Worm (Caenorhabditis elegans): ENCODE results near the gene F01F1.2.
A peak's percentile ranks its signal among the peaks of the same experiment; 100 is the strongest.

The F01F1.2 gene

ce11 chrIII:5900709-5901108 is 22.4 kb downstream of the F01F1.2 start:
- no peak for TF ChIP-seq unc-39 (tag; optimal IDR thresholded peaks at IDR 0.05)
- peak; percentile 77 for TF ChIP-seq nhr-129 (tag; optimal IDR thresholded peaks at IDR 0.05)
- TF ChIP-seq fos-1 (tag; optimal IDR thresholded peaks at IDR 0.05) = peak; percentile 69
- no peak for TF ChIP-seq ceh-82 (tag; optimal IDR thresholded peaks at IDR 0.05)
- TF ChIP-seq peb-1 (tag; optimal IDR thresholded peaks at IDR 0.05) = no peak
- TF ChIP-seq F13H6.1 (tag; optimal IDR thresholded peaks at IDR 0.05) = no peak
- no peak for TF ChIP-seq lin-13 (GFP tag; optimal IDR thresholded peaks at IDR 0.05)

- no peak for TF ChIP-seq sma-3 (GFP tag; optimal IDR thresholded peaks at IDR 0.05)
- TF ChIP-seq nhr-25 (tag; optimal IDR thresholded peaks at IDR 0.05) = no peak
- TF ChIP-seq C34F6.9 (tag; optimal IDR thresholded peaks at IDR 0.05) = no peak
- no peak for TF ChIP-seq peb-1 (tag; optimal IDR thresholded peaks at IDR 0.05)
- TF ChIP-seq fos-1 (tag; optimal IDR thresholded peaks at IDR 0.05) = no peak
- no peak for TF ChIP-seq skn-1 (tag; optimal IDR thresholded peaks at IDR 0.05)
- no peak for TF ChIP-seq lin-11 (tag; optimal IDR thresholded peaks at IDR 0.05)
- TF ChIP-seq lin-13 (GFP tag; optimal IDR thresholded peaks at IDR 0.05) = no peak
- TF ChIP-seq nhr-10 (tag; optimal IDR thresholded peaks at IDR 0.05) = no peak
- no peak for TF ChIP-seq ZK546.5 (tag; optimal IDR thresholded peaks at IDR 0.05)
- TF ChIP-seq elt-3 (tag; optimal IDR thresholded peaks at IDR 0.05) = no peak
- no peak for TF ChIP-seq mbf-1 (tag; optimal IDR thresholded peaks at IDR 0.05)
- no peak for TF ChIP-seq ama-1 (optimal IDR thresholded peaks at IDR 0.05)
- TF ChIP-seq nhr-237 (tag; optimal IDR thresholded peaks at IDR 0.05) = no peak
Measured at ce11 chrIII:5902558-5902957, 24.2 kb downstream of the F01F1.2 start.

ce11 chrIII:5906059-5906458 is 27.7 kb downstream of the F01F1.2 start, which contains the start of gene dpff-1:
dpff-1 (minus strand) TSS chrIII:5906346.
- TF ChIP-seq blmp-1 (tag; optimal IDR thresholded peaks at IDR 0.05; ENCODE audit: insufficient read depth) (no peak), nhr-23 (tag; optimal IDR thresholded peaks at IDR 0.05) (no peak), F13H6.1 (tag; optimal IDR thresholded peaks at IDR 0.05) (peak; percentile 34), elt-3 (tag; optimal IDR thresholded peaks at IDR 0.05) (no peak), mbf-1 (tag; optimal IDR thresholded peaks at IDR 0.05) (no peak), crh-2 (tag; optimal IDR thresholded peaks at IDR 0.05) (peak; percentile 3), C34F6.9 (tag; optimal IDR thresholded peaks at IDR 0.05) (peak; percentile 37), ama-1 (optimal IDR thresholded peaks at IDR 0.05) (peak; percentile 21), nhr-129 (tag; optimal IDR thresholded peaks at IDR 0.05) (peak; percentile 39), lsy-2 (tag; optimal IDR thresholded peaks at IDR 0.05) (peak in 1 of 2 experiments; percentile 44), gmeb-1 (tag; optimal IDR thresholded peaks at IDR 0.05) (peak; percentile 5), unc-55 (GFP tag; optimal IDR thresholded peaks at IDR 0.05) (peak; percentile 39), fos-1 (tag; optimal IDR thresholded peaks at IDR 0.05) (no peak), sma-3 (GFP tag; optimal IDR thresholded peaks at IDR 0.05) (no peak), sem-4 (tag; optimal IDR thresholded peaks at IDR 0.05) (no peak)

ce11 chrIII:5906749-5907148 is 28.4 kb downstream of the F01F1.2 start, which contains the start of gene erd-2.2:
erd-2.2 (plus strand) TSS chrIII:5907049.
- no peak for TF ChIP-seq nhr-21 (tag; optimal IDR thresholded peaks at IDR 0.05)
- TF ChIP-seq sem-4 (tag; optimal IDR thresholded peaks at IDR 0.05) = no peak
- TF ChIP-seq ZK546.5 (tag; optimal IDR thresholded peaks at IDR 0.05) = no peak
- TF ChIP-seq unc-62 (GFP tag; optimal IDR thresholded peaks at IDR 0.05) = no peak
- no peak for TF ChIP-seq sma-9 (GFP tag; optimal IDR thresholded peaks at IDR 0.05)
- TF ChIP-seq sma-9 (tag; optimal IDR thresholded peaks at IDR 0.05) = no peak
- TF ChIP-seq egl-27 (tag; optimal IDR thresholded peaks at IDR 0.05) = no peak
- no peak for TF ChIP-seq elt-3 (tag; optimal IDR thresholded peaks at IDR 0.05)
- no peak for TF ChIP-seq F13H6.1 (tag; optimal IDR thresholded peaks at IDR 0.05)
- no peak for TF ChIP-seq R02D3.7 (tag; optimal IDR thresholded peaks at IDR 0.05)
- no peak for TF ChIP-seq C34F6.9 (tag; optimal IDR thresholded peaks at IDR 0.05)
- no peak for TF ChIP-seq dmd-4 (tag; optimal IDR thresholded peaks at IDR 0.05)
- no peak for TF ChIP-seq fos-1 (tag; optimal IDR thresholded peaks at IDR 0.05)
- no peak for TF ChIP-seq nhr-129 (tag; optimal IDR thresholded peaks at IDR 0.05)
- TF ChIP-seq mdl-1 (tag; optimal IDR thresholded peaks at IDR 0.05) = no peak

- TF ChIP-seq nhr-6 (tag; optimal IDR thresholded peaks at IDR 0.05) = no peak
- no peak for TF ChIP-seq mab-5 (tag; optimal IDR thresholded peaks at IDR 0.05)
- TF ChIP-seq aly-2 (tag; optimal IDR thresholded peaks at IDR 0.05) = no peak
- TF ChIP-seq lsy-2 (tag; optimal IDR thresholded peaks at IDR 0.05) = no peak
- TF ChIP-seq sem-4 (tag; optimal IDR thresholded peaks at IDR 0.05) = no peak
- TF ChIP-seq unc-62 (GFP tag; optimal IDR thresholded peaks at IDR 0.05) = no peak
- no peak for TF ChIP-seq alr-1 (tag; optimal IDR thresholded peaks at IDR 0.05)
- no peak for TF ChIP-seq nhr-11 (tag; optimal IDR thresholded peaks at IDR 0.05)
- TF ChIP-seq ceh-82 (tag; optimal IDR thresholded peaks at IDR 0.05) = no peak
- TF ChIP-seq unc-55 (GFP tag; optimal IDR thresholded peaks at IDR 0.05) = no peak
- no peak for TF ChIP-seq lin-13 (GFP tag; optimal IDR thresholded peaks at IDR 0.05)
- TF ChIP-seq R02D3.7 (tag; optimal IDR thresholded peaks at IDR 0.05) = no peak
- no peak for TF ChIP-seq mbf-1 (tag; optimal IDR thresholded peaks at IDR 0.05)
- no peak for TF ChIP-seq Y55F3AM.14 (GFP tag; optimal IDR thresholded peaks at IDR 0.05)
- no peak for TF ChIP-seq lin-11 (tag; optimal IDR thresholded peaks at IDR 0.05)
- no peak for TF ChIP-seq peb-1 (tag; optimal IDR thresholded peaks at IDR 0.05)
- TF ChIP-seq mdl-1 (tag; optimal IDR thresholded peaks at IDR 0.05) = no peak
- TF ChIP-seq zag-1 (tag; optimal IDR thresholded peaks at IDR 0.05) = no peak
- no peak for TF ChIP-seq dmd-4 (tag; optimal IDR thresholded peaks at IDR 0.05)
- no peak for TF ChIP-seq unc-39 (tag; optimal IDR thresholded peaks at IDR 0.05)
Measured at ce11 chrIII:5908408-5908807, 30.1 kb downstream of the F01F1.2 start, which contains the start of gene C28H8.3. C28H8.3 (plus strand) TSS chrIII:5908700.
